Fruit fly (Drosophila melanogaster) whole organism, prepupa: ENCODE measurements around the gene east.
A peak's percentile ranks its signal among the peaks of the same experiment; 100 is the strongest.

Experiments used
- Blimp-1 ChIP-seq: fragments of 200-800 bp; sonication (Bioruptor generic); optimal IDR thresholded peaks from 3 replicates; lab custom pipeline; 2017; ENCODE audit warnings: missing biosample characterization, missing genetic modification characterization, mild to moderate bottlenecking, moderate library complexity, missing genetic modification reagents
- CG10669 ChIP-seq: fragments of 200-800 bp; sonication (Bioruptor generic); optimal IDR thresholded peaks from 3 replicates; lab custom pipeline; 2018; ENCODE audit warnings: missing biosample characterization, mild to moderate bottlenecking, missing genetic modification characterization, moderate library complexity
- CG11294 ChIP-seq: fragments of 200-800 bp; sonication (Bioruptor generic); IDR thresholded peaks from 2 replicates; pipeline ENCODE4 v1.3.6; 2022; ENCODE audit warnings: missing biosample characterization, missing genetic modification characterization
- CG11762 ChIP-seq: fragments of 200-800 bp; sonication (Bioruptor generic); optimal IDR thresholded peaks from 3 replicates; lab custom pipeline; 2016; ENCODE audit warnings: missing biosample characterization, missing genetic modification characterization; ENCODE audit not compliant: insufficient read depth
- CG11902 ChIP-seq: fragments of 200-800 bp; sonication (Bioruptor generic); optimal IDR thresholded peaks from 3 replicates; lab custom pipeline; 2016; ENCODE audit warnings: missing biosample characterization, missing genetic modification characterization
- CG15336 ChIP-seq: fragments of 200-800 bp; sonication (Bioruptor generic); IDR thresholded peaks from 2 replicates; pipeline ENCODE4 v1.3.6; 2022; ENCODE audit warnings: missing biosample characterization, missing genetic modification characterization
- CG1621 ChIP-seq: fragments of 200-800 bp; sonication (Bioruptor generic); optimal IDR thresholded peaks from 3 replicates; lab custom pipeline; 2018; ENCODE audit warnings: missing biosample characterization, mild to moderate bottlenecking, missing genetic modification characterization
- CG16779 ChIP-seq: fragments of 200-800 bp; sonication (Bioruptor generic); optimal IDR thresholded peaks from 3 replicates; lab custom pipeline; 2017; ENCODE audit warnings: missing biosample characterization, mild to moderate bottlenecking, missing genetic modification characterization
- CG3032 ChIP-seq: fragments of 200-800 bp; optimal IDR thresholded peaks from 2 replicates; lab custom pipeline; 2019; ENCODE audit warnings: missing biosample characterization, mild to moderate bottlenecking, missing genetic modification characterization, moderate library complexity
- CG31627 ChIP-seq: fragments of 200-800 bp; sonication (Bioruptor generic); optimal IDR thresholded peaks from 3 replicates; lab custom pipeline; 2016; ENCODE audit warnings: missing biosample characterization, missing genetic modification characterization
- CG34406 ChIP-seq: fragments of 200-800 bp; sonication (Bioruptor generic); optimal IDR thresholded peaks from 3 replicates; lab custom pipeline; 2016; ENCODE audit warnings: missing biosample characterization, missing genetic modification characterization
- CG3919 ChIP-seq: fragments of 200-800 bp; sonication (Bioruptor generic); optimal IDR thresholded peaks from 3 replicates; lab custom pipeline; 2016; ENCODE audit warnings: missing biosample characterization, missing genetic modification characterization
- CG4318 ChIP-seq: fragments of 200-800 bp; sonication (Bioruptor generic); optimal IDR thresholded peaks from 3 replicates; lab custom pipeline; 2017; ENCODE audit warnings: missing biosample characterization, mild to moderate bottlenecking, missing genetic modification characterization
- CG6276 ChIP-seq: fragments of 200-800 bp; sonication (Bioruptor generic); optimal IDR thresholded peaks from 2 replicates; lab custom pipeline; 2017; ENCODE audit warnings: missing biosample characterization, mild to moderate bottlenecking, missing genetic modification characterization
- CG8119 ChIP-seq: fragments of 200-800 bp; sonication (Bioruptor generic); IDR thresholded peaks from 3 replicates; pipeline ENCODE4 v1.3.6; 2022; ENCODE audit warnings: missing biosample characterization, missing genetic modification characterization
- CG8632 ChIP-seq: fragments of 200-800 bp; sonication (Bioruptor generic); optimal IDR thresholded peaks from 3 replicates; lab custom pipeline; 2016; ENCODE audit warnings: missing biosample characterization, missing genetic modification characterization
- Eip75B ChIP-seq: fragments of 200-800 bp; sonication (Bioruptor generic); optimal IDR thresholded peaks from 3 replicates; lab custom pipeline; 2016; ENCODE audit warnings: missing biosample characterization, missing genetic modification characterization
- Eip78C ChIP-seq: fragments of 200-800 bp; sonication (Bioruptor generic); peaks from one replicate; lab custom pipeline; 2016; ENCODE audit warnings: missing biosample characterization, missing genetic modification characterization
- Eip93F ChIP-seq: fragments of 200-800 bp; sonication (Bioruptor generic); optimal IDR thresholded peaks from 2 replicates; lab custom pipeline; 2016; ENCODE audit warnings: missing biosample characterization, mild to moderate bottlenecking, missing genetic modification characterization
- Ets21C ChIP-seq: fragments of 200-800 bp; sonication (Bioruptor generic); optimal IDR thresholded peaks from 3 replicates; lab custom pipeline; 2016; ENCODE audit warnings: missing biosample characterization, missing genetic modification characterization
- Ets96B ChIP-seq: fragments of 200-800 bp; optimal IDR thresholded peaks from 2 replicates; lab custom pipeline; 2019; ENCODE audit warnings: missing biosample characterization, mild to moderate bottlenecking, missing genetic modification characterization, moderate library complexity
- Lpt ChIP-seq: fragments of 200-800 bp; sonication (Bioruptor generic); optimal IDR thresholded peaks from 3 replicates; lab custom pipeline; 2016; ENCODE audit warnings: missing biosample characterization, missing genetic modification characterization
- Met ChIP-seq: fragments of 200-800 bp; sonication (Bioruptor generic); optimal IDR thresholded peaks from 3 replicates; lab custom pipeline; 2016; ENCODE audit warnings: missing biosample characterization, missing genetic modification characterization
- OdsH ChIP-seq: fragments of 200-800 bp; sonication (Bioruptor generic); optimal IDR thresholded peaks from 3 replicates; lab custom pipeline; 2016; ENCODE audit warnings: missing biosample characterization, missing genetic modification characterization
- Smox ChIP-seq: fragments of 200-800 bp; sonication (Bioruptor generic); optimal IDR thresholded peaks from 3 replicates; lab custom pipeline; 2016; ENCODE audit warnings: missing biosample characterization, missing genetic modification characterization
- Sox102F ChIP-seq: fragments of 200-800 bp; sonication (Bioruptor generic); optimal IDR thresholded peaks from 2 replicates; lab custom pipeline; 2016; ENCODE audit warnings: missing biosample characterization, mild to moderate bottlenecking, missing genetic modification characterization
- Sox14 ChIP-seq: fragments of 200-800 bp; sonication (Bioruptor generic); optimal IDR thresholded peaks from 3 replicates; lab custom pipeline; 2016; ENCODE audit warnings: missing biosample characterization, missing genetic modification characterization
- Sox15 ChIP-seq: fragments of 200-800 bp; sonication (Bioruptor generic); optimal IDR thresholded peaks from 3 replicates; lab custom pipeline; 2016; ENCODE audit warnings: missing biosample characterization, missing genetic modification characterization
- achi ChIP-seq: fragments of 200-800 bp; sonication (Bioruptor generic); optimal IDR thresholded peaks from 3 replicates; lab custom pipeline; 2016; ENCODE audit warnings: missing biosample characterization, missing genetic modification characterization
- acj6 ChIP-seq: fragments of 200-800 bp; sonication (Bioruptor generic); optimal IDR thresholded peaks from 3 replicates; lab custom pipeline; 2016; ENCODE audit warnings: missing biosample characterization, missing genetic modification characterization
- cyc ChIP-seq: fragments of 200-800 bp; sonication (Bioruptor generic); optimal IDR thresholded peaks from 3 replicates; lab custom pipeline; 2016; ENCODE audit warnings: missing biosample characterization, missing genetic modification characterization
- dac ChIP-seq: fragments of 200-800 bp; sonication (Bioruptor generic); optimal IDR thresholded peaks from 2 replicates; lab custom pipeline; 2017; ENCODE audit warnings: missing biosample characterization, mild to moderate bottlenecking, missing genetic modification characterization
- dsx ChIP-seq: fragments of 200-800 bp; optimal IDR thresholded peaks from 3 replicates; lab custom pipeline; 2019; ENCODE audit warnings: missing biosample characterization, mild to moderate bottlenecking, missing genetic modification characterization, moderate library complexity; ENCODE audit not compliant: poor library complexity, severe bottlenecking
- eg ChIP-seq: fragments of 200-800 bp; sonication (Bioruptor generic); IDR thresholded peaks from 3 replicates; pipeline ENCODE4 v1.3.6; 2022; ENCODE audit warnings: missing biosample characterization, missing genetic modification characterization
- esn ChIP-seq: fragments of 200-800 bp; sonication (Bioruptor generic); optimal IDR thresholded peaks from 2 replicates; lab custom pipeline; 2016; ENCODE audit warnings: missing biosample characterization, mild to moderate bottlenecking, missing genetic modification characterization, moderate library complexity
- fd59A ChIP-seq: fragments of 200-800 bp; sonication (Bioruptor generic); optimal IDR thresholded peaks from 2 replicates; lab custom pipeline; 2017; ENCODE audit warnings: missing biosample characterization, mild to moderate bottlenecking, missing genetic modification characterization, missing genetic modification reagents
- fd85E ChIP-seq: fragments of 200-800 bp; sonication (Bioruptor generic); optimal IDR thresholded peaks from 3 replicates; lab custom pipeline; 2016; ENCODE audit warnings: missing biosample characterization, missing genetic modification characterization
- lz ChIP-seq: fragments of 200-800 bp; sonication (Bioruptor generic); optimal IDR thresholded peaks from 3 replicates; lab custom pipeline; 2016; ENCODE audit warnings: missing biosample characterization, missing genetic modification characterization
- pdm3 ChIP-seq: fragments of 200-800 bp; sonication (Bioruptor generic); optimal IDR thresholded peaks from 3 replicates; lab custom pipeline; 2016; ENCODE audit warnings: missing biosample characterization, missing genetic modification characterization
- spab ChIP-seq: fragments of 200-800 bp; sonication (Bioruptor generic); optimal IDR thresholded peaks from 2 replicates; lab custom pipeline; 2017; ENCODE audit warnings: missing biosample characterization, mild to moderate bottlenecking, missing genetic modification characterization, missing genetic modification reagents
- ss ChIP-seq, 2 experiments: fragments of 200-800 bp; sonication (Bioruptor generic); optimal IDR thresholded peaks; 2 replicates in 1 of 2; 3 replicates in 1 of 2; lab custom pipeline; 2017 to 2018; ENCODE audit warnings: mild to moderate bottlenecking in 2 of 2, missing biosample characterization in 2 of 2, missing genetic modification characterization in 2 of 2, moderate library complexity in 1 of 2
- topi ChIP-seq: fragments of 200-800 bp; sonication (Bioruptor generic); optimal IDR thresholded peaks from 3 replicates; lab custom pipeline; 2016; ENCODE audit warnings: missing biosample characterization, missing genetic modification characterization
- vri ChIP-seq: fragments of 200-800 bp; sonication (Bioruptor generic); optimal IDR thresholded peaks from 3 replicates; lab custom pipeline; 2016; ENCODE audit warnings: missing biosample characterization, mild to moderate bottlenecking, missing genetic modification characterization

Gene east

dm6 chrX:1966779-1967520 lies 43.7 kb upstream of the east start (continued):
- TF ChIP-seq Met (GFP tag; lab: Kevin White, UChicago) (peak; percentile 3), CG34406 (peak; percentile 15), CG6276 (GFP tag; lab: Kevin White, UChicago) (peak; percentile 62), CG16779 (tag; lab: Kevin White, UChicago) (no peak), spab (GFP tag; lab: Kevin White, UChicago) (no peak), ss (GFP tag; optimal IDR thresholded peaks at IDR 0.05; lab: Kevin White, UChicago) (peak in 1 of 2 experiments; percentile 27), Eip78C (GFP tag; lab: Kevin White, UChicago) (peak; percentile 71), acj6 (GFP tag; lab: Kevin White, UChicago) (peak; percentile 4), Eip93F (no peak)

DNA sequence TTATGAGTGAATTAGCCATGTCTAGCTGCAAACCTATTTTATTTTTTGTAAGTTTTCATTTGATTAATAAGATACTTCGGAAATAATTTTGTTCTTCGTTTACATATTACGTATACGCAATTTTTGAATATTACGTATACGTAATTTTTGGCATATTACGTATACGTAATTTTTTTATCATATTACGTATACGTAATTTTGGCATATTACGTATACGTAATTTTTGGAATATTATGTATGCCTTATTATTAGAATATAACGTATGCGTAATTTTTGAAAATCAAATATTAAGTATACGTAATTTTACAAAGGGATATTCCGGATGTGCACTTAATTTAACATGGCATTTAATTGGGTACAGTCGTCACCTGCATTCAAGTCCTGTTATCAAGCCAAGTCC lies 42.5 kb upstream of the east start:
- TF ChIP-seq OdsH (GFP tag; lab: Kevin White, UChicago) (no peak), Eip78C (GFP tag; lab: Kevin White, UChicago) (peak; percentile 21), esn (GFP tag; lab: Kevin White, UChicago) (no peak)

dm6 chrX:1968581-1969258 lies 41.9 kb upstream of the east start:
- TF ChIP-seq CG34406 (peak; percentile 67), Ets96B (tag; lab: Kevin White, UChicago) (peak; percentile 69), CG31627 (GFP tag; lab: Kevin White, UChicago) (peak; percentile 43), CG6276 (GFP tag; lab: Kevin White, UChicago) (peak; percentile 91), Smox (GFP tag; lab: Kevin White, UChicago) (no peak), lz (GFP tag; lab: Kevin White, UChicago) (peak; percentile 40), CG11902 (GFP tag; lab: Kevin White, UChicago) (peak; percentile 69), Sox15 (peak; percentile 56), achi (peak; percentile 76), fd85E (GFP tag; lab: Kevin White, UChicago) (peak; percentile 0), fd59A (GFP tag; lab: Kevin White, UChicago) (peak; percentile 66), Blimp-1 (no peak), esn (GFP tag; lab: Kevin White, UChicago) (peak; percentile 27), pdm3 (peak; percentile 88), dac (GFP tag; lab: Kevin White, UChicago) (peak; percentile 86), Eip93F (no peak), Sox102F (GFP tag; lab: Kevin White, UChicago) (no peak), OdsH (GFP tag; lab: Kevin White, UChicago) (peak; percentile 85), cyc (peak; percentile 30), CG8632 (GFP tag; lab: Kevin White, UChicago) (peak; percentile 60), topi (GFP tag; lab: Kevin White, UChicago) (peak; percentile 37), CG15336 (GFP tag; lab: Robert Waterston, UW) (peak; percentile 93), CG11762 (GFP tag; lab: Kevin White, UChicago) (peak; percentile 65), Ets21C (GFP tag; lab: Kevin White, UChicago) (no peak), acj6 (GFP tag; lab: Kevin White, UChicago) (peak; percentile 77), Lpt (peak; percentile 83), CG3032 (peak; percentile 76), spab (GFP tag; lab: Kevin White, UChicago) (peak; percentile 68), CG3919 (GFP tag; lab: Kevin White, UChicago) (peak; percentile 78), vri (GFP tag; lab: Kevin White, UChicago) (no peak), CG10669 (GFP tag; lab: Kevin White, UChicago) (peak; percentile 71), dsx (GFP tag; lab: Kevin White, UChicago) (peak; percentile 45), Eip78C (GFP tag; lab: Kevin White, UChicago) (peak; percentile 94), eg (GFP tag; lab: Robert Waterston, UW) (peak; percentile 91), CG1621 (peak; percentile 75), Eip75B (GFP tag; lab: Kevin White, UChicago) (peak; percentile 81), CG8119 (GFP tag; lab: Robert Waterston, UW) (peak; percentile 93), CG11294 (GFP tag; lab: Robert Waterston, UW) (peak; percentile 87), Sox14 (GFP tag; lab: Kevin White, UChicago) (peak; percentile 73), CG4318 (peak; percentile 86)
